Fruit fly (Drosophila melanogaster) whole organism, embryonic: ENCODE data around the gene CG10467.

ENCODE experiments used
- ATbp ChIP-seq: fragments of 200-800 bp; sonication (Bioruptor generic); optimal IDR thresholded peaks from 2 replicates; lab custom pipeline; 2017; ENCODE audit warnings: missing biosample characterization, mild to moderate bottlenecking, missing genetic modification characterization, missing genetic modification reagents
- CG10462 ChIP-seq: fragments of 200-800 bp; sonication (Bioruptor generic); optimal IDR thresholded peaks from 2 replicates; lab custom pipeline; 2016; ENCODE audit warnings: missing biosample characterization, missing genetic modification characterization
- CG11560 ChIP-seq: fragments of 200-800 bp; sonication (Bioruptor generic); IDR thresholded peaks from 3 replicates; pipeline ENCODE4 v1.3.6; 2022; ENCODE audit warnings: missing biosample characterization, missing genetic modification characterization
- CG11695 ChIP-seq: fragments of 200-800 bp; sonication (Bioruptor generic); IDR thresholded peaks from 3 replicates; pipeline ENCODE4 v1.3.6; 2022; ENCODE audit warnings: missing biosample characterization, missing genetic modification characterization
- CG12659 ChIP-seq: fragments of 200-800 bp; sonication (Bioruptor generic); optimal IDR thresholded peaks from 3 replicates; lab custom pipeline; 2017; ENCODE audit warnings: mild to moderate bottlenecking, missing biosample characterization, missing genetic modification reagents, missing genetic modification characterization
- CG13287 ChIP-seq: fragments of 200-800 bp; sonication (Bioruptor generic); IDR thresholded peaks from 2 replicates; pipeline ENCODE4 v1.3.6; 2022; ENCODE audit warnings: missing biosample characterization, missing genetic modification characterization; ENCODE audit not compliant: partially characterized antibody
- CG14441 ChIP-seq: fragments of 200-800 bp; sonication (Bioruptor generic); IDR thresholded peaks from 2 replicates; pipeline ENCODE4 v1.3.6; 2022; ENCODE audit warnings: missing biosample characterization, missing genetic modification characterization
- CG14860 ChIP-seq: fragments of 200-800 bp; sonication (Bioruptor generic); IDR thresholded peaks from 3 replicates; pipeline ENCODE4 v1.3.6; 2022; ENCODE audit warnings: missing biosample characterization, missing genetic modification characterization; ENCODE audit not compliant: partially characterized antibody
- CG15011 ChIP-seq: fragments of 200-800 bp; sonication (Bioruptor generic); optimal IDR thresholded peaks from 3 replicates; lab custom pipeline; 2018; ENCODE audit warnings: missing biosample characterization, mild to moderate bottlenecking, missing genetic modification characterization
- CG17361 ChIP-seq: fragments of 200-800 bp; sonication (Bioruptor generic); IDR thresholded peaks from 3 replicates; pipeline ENCODE4 v1.3.6; 2022; ENCODE audit warnings: missing biosample characterization, missing genetic modification characterization
- CG17802 ChIP-seq: fragments of 200-800 bp; sonication (Bioruptor generic); optimal IDR thresholded peaks from 2 replicates; lab custom pipeline; 2018; ENCODE audit warnings: missing biosample characterization, mild to moderate bottlenecking, missing genetic modification characterization, moderate library complexity
- CG1832 ChIP-seq: fragments of 200-800 bp; sonication (Bioruptor generic); optimal IDR thresholded peaks from 2 replicates; lab custom pipeline; 2017; ENCODE audit warnings: missing biosample characterization, mild to moderate bottlenecking, missing genetic modification characterization, inconsistent platforms
- CG2678 ChIP-seq: fragments of 200-800 bp; sonication (Bioruptor generic); optimal IDR thresholded peaks from 3 replicates; lab custom pipeline; 2019; ENCODE audit warnings: missing biosample characterization, mild to moderate bottlenecking, missing genetic modification characterization, moderate library complexity
- CG3163 ChIP-seq: fragments of 200-800 bp; sonication (Bioruptor generic); optimal IDR thresholded peaks from 3 replicates; lab custom pipeline; 2016; ENCODE audit warnings: missing biosample characterization, missing genetic modification characterization
- CG33557 ChIP-seq: fragments of 200-800 bp; sonication (Bioruptor generic); optimal IDR thresholded peaks from 2 replicates; lab custom pipeline; 2019; ENCODE audit warnings: missing biosample characterization, mild to moderate bottlenecking, missing genetic modification characterization, moderate library complexity
- CG4360 ChIP-seq: fragments of 200-800 bp; sonication (Bioruptor generic); IDR thresholded peaks from 2 replicates; pipeline ENCODE4 v1.3.6; 2022; ENCODE audit warnings: missing biosample characterization, missing genetic modification characterization
- CG6689 ChIP-seq: fragments of 200-800 bp; sonication (Bioruptor generic); IDR thresholded peaks from 2 replicates; pipeline ENCODE4 v1.3.6; 2022; ENCODE audit warnings: missing biosample characterization, missing genetic modification characterization
- CG6813 ChIP-seq: fragments of 200-800 bp; sonication (Bioruptor generic); optimal IDR thresholded peaks from 2 replicates; lab custom pipeline; 2017; ENCODE audit warnings: missing biosample characterization, missing genetic modification characterization, mild to moderate bottlenecking, moderate library complexity, missing genetic modification reagents
- CG7928 ChIP-seq: fragments of 200-800 bp; sonication (Bioruptor generic); optimal IDR thresholded peaks from 2 replicates; lab custom pipeline; 2017; ENCODE audit warnings: missing biosample characterization, mild to moderate bottlenecking, missing genetic modification characterization
- CG8281 ChIP-seq: fragments of 200-800 bp; sonication (Bioruptor generic); optimal IDR thresholded peaks from 2 replicates; lab custom pipeline; 2018; ENCODE audit warnings: missing biosample characterization, mild to moderate bottlenecking, missing genetic modification characterization, moderate library complexity
- CkIIα-i1 ChIP-seq: fragments of 200-800 bp; sonication (Bioruptor generic); IDR thresholded peaks from 2 replicates; pipeline ENCODE4 v1.3.6; 2022; ENCODE audit warnings: missing biosample characterization, missing genetic modification characterization
- D19B ChIP-seq: fragments of 200-800 bp; sonication (Bioruptor generic); optimal IDR thresholded peaks from 2 replicates; lab custom pipeline; 2017; ENCODE audit warnings: missing biosample characterization, mild to moderate bottlenecking, missing genetic modification characterization
- HLH3B ChIP-seq: fragments of 200-800 bp; sonication (Bioruptor generic); IDR thresholded peaks from 2 replicates; pipeline ENCODE4 v1.3.6; 2022; ENCODE audit warnings: missing biosample characterization, missing genetic modification characterization
- MESR4 ChIP-seq: fragments of 200-800 bp; sonication (Bioruptor generic); optimal IDR thresholded peaks from 2 replicates; lab custom pipeline; 2018; ENCODE audit warnings: missing biosample characterization, mild to moderate bottlenecking, missing genetic modification characterization, moderate library complexity
- NFAT ChIP-seq: fragments of 200-800 bp; sonication (Bioruptor generic); IDR thresholded peaks from 2 replicates; pipeline ENCODE4 v1.3.6; 2022; ENCODE audit warnings: missing biosample characterization, missing genetic modification characterization
- Ptx1 ChIP-seq: fragments of 200-800 bp; sonication (Bioruptor generic); IDR thresholded peaks from 2 replicates; pipeline ENCODE4 v1.3.6; 2022; ENCODE audit warnings: missing biosample characterization, missing genetic modification characterization
- Side ChIP-seq: fragments of 200-800 bp; sonication (Bioruptor generic); optimal IDR thresholded peaks from 2 replicates; lab custom pipeline; 2016; ENCODE audit warnings: missing biosample characterization, missing genetic modification characterization
- Vsx1 ChIP-seq: fragments of 200-800 bp; sonication (Bioruptor generic); optimal IDR thresholded peaks from 2 replicates; lab custom pipeline; 2017; ENCODE audit warnings: missing biosample characterization, mild to moderate bottlenecking, missing genetic modification characterization, missing genetic modification reagents
- Xrp1 ChIP-seq: fragments of 200-800 bp; sonication (Bioruptor generic); IDR thresholded peaks from 2 replicates; pipeline ENCODE4 v1.3.6; 2022; ENCODE audit warnings: missing biosample characterization, missing genetic modification characterization
- aop ChIP-seq: fragments of 200-800 bp; sonication (Bioruptor generic); IDR thresholded peaks from 2 replicates; pipeline ENCODE4 v1.3.6; 2022; ENCODE audit warnings: missing biosample characterization, missing genetic modification characterization
- bab2 ChIP-seq: fragments of 200-800 bp; sonication (Bioruptor generic); optimal IDR thresholded peaks from 2 replicates; lab custom pipeline; 2016; ENCODE audit warnings: missing biosample characterization, missing genetic modification characterization
- btn ChIP-seq: fragments of 200-800 bp; sonication (Bioruptor generic); optimal IDR thresholded peaks from 2 replicates; lab custom pipeline; 2016; ENCODE audit warnings: missing biosample characterization, missing genetic modification characterization
- dimm ChIP-seq: fragments of 200-800 bp; sonication (Bioruptor generic); IDR thresholded peaks from 2 replicates; pipeline ENCODE4 v1.3.6; 2022; ENCODE audit warnings: missing biosample characterization, missing genetic modification characterization
- ems ChIP-seq: fragments of 200-800 bp; sonication (Bioruptor generic); optimal IDR thresholded peaks from 3 replicates; lab custom pipeline; 2016; ENCODE audit warnings: missing biosample characterization, missing genetic modification characterization
- ewg ChIP-seq: fragments of 200-800 bp; sonication (Bioruptor generic); optimal IDR thresholded peaks from 3 replicates; lab custom pipeline; 2017; ENCODE audit warnings: mild to moderate bottlenecking, missing biosample characterization, missing genetic modification reagents, missing genetic modification characterization
- gem ChIP-seq: fragments of 200-800 bp; sonication (Bioruptor generic); optimal IDR thresholded peaks from 2 replicates; lab custom pipeline; 2019; ENCODE audit warnings: missing biosample characterization, mild to moderate bottlenecking, missing genetic modification characterization, moderate library complexity
- ind ChIP-seq: fragments of 200-800 bp; sonication (Bioruptor generic); optimal IDR thresholded peaks from 3 replicates; lab custom pipeline; 2016; ENCODE audit warnings: missing biosample characterization, missing genetic modification characterization
- jumu ChIP-seq: fragments of 200-800 bp; sonication (Bioruptor generic); optimal IDR thresholded peaks from 3 replicates; lab custom pipeline; 2016; ENCODE audit warnings: missing biosample characterization, missing genetic modification characterization
- kah ChIP-seq: fragments of 200-800 bp; sonication (Bioruptor generic); optimal IDR thresholded peaks from 2 replicates; lab custom pipeline; 2018; ENCODE audit warnings: missing biosample characterization, mild to moderate bottlenecking, missing genetic modification characterization
- ken ChIP-seq: fragments of 200-800 bp; sonication (Bioruptor generic); IDR thresholded peaks from 3 replicates; pipeline ENCODE4 v1.3.6; 2022; ENCODE audit warnings: missing biosample characterization, missing genetic modification characterization
- nerfin-2 ChIP-seq: fragments of 200-800 bp; sonication (Bioruptor generic); IDR thresholded peaks from 2 replicates; pipeline ENCODE4 v1.3.6; 2022; ENCODE audit warnings: missing biosample characterization, missing genetic modification characterization; ENCODE audit not compliant: partially characterized antibody
- slbo ChIP-seq: fragments of 200-800 bp; sonication (Bioruptor generic); IDR thresholded peaks from 2 replicates; pipeline ENCODE4 v1.3.6; 2022; ENCODE audit warnings: missing biosample characterization, missing genetic modification characterization
- ssp ChIP-seq: fragments of 200-800 bp; sonication (Bioruptor generic); IDR thresholded peaks from 2 replicates; pipeline ENCODE4 v1.3.6; 2022; ENCODE audit warnings: missing biosample characterization, missing genetic modification characterization
- tx ChIP-seq: fragments of 200-800 bp; sonication (Bioruptor generic); optimal IDR thresholded peaks from 2 replicates; lab custom pipeline; 2016; ENCODE audit warnings: missing biosample characterization, missing genetic modification characterization
- unc-4 ChIP-seq: fragments of 200-800 bp; sonication (Bioruptor generic); IDR thresholded peaks from 2 replicates; pipeline ENCODE4 v1.3.6; 2022; ENCODE audit warnings: missing biosample characterization, missing genetic modification characterization; ENCODE audit not compliant: partially characterized antibody
- usp ChIP-seq: fragments of >200 bp; optimal IDR thresholded peaks from 2 replicates; lab custom pipeline; 2017; ENCODE audit warnings: missing biosample characterization, missing genetic modification characterization
- wor ChIP-seq: fragments of 200-800 bp; sonication (Bioruptor generic); IDR thresholded peaks from 2 replicates; pipeline ENCODE4 v1.3.6; 2022; ENCODE audit warnings: missing biosample characterization, missing genetic modification characterization
- zen2 ChIP-seq: fragments of 200-800 bp; sonication (Bioruptor generic); IDR thresholded peaks from 3 replicates; pipeline ENCODE4 v1.3.6; 2022; ENCODE audit warnings: missing biosample characterization, missing genetic modification characterization; ENCODE audit not compliant: partially characterized antibody
- zfh2 ChIP-seq: fragments of 200-800 bp; sonication (Bioruptor generic); optimal IDR thresholded peaks from 2 replicates; lab custom pipeline; 2016; ENCODE audit warnings: missing biosample characterization, missing genetic modification characterization

Gene CG10467

DNA sequence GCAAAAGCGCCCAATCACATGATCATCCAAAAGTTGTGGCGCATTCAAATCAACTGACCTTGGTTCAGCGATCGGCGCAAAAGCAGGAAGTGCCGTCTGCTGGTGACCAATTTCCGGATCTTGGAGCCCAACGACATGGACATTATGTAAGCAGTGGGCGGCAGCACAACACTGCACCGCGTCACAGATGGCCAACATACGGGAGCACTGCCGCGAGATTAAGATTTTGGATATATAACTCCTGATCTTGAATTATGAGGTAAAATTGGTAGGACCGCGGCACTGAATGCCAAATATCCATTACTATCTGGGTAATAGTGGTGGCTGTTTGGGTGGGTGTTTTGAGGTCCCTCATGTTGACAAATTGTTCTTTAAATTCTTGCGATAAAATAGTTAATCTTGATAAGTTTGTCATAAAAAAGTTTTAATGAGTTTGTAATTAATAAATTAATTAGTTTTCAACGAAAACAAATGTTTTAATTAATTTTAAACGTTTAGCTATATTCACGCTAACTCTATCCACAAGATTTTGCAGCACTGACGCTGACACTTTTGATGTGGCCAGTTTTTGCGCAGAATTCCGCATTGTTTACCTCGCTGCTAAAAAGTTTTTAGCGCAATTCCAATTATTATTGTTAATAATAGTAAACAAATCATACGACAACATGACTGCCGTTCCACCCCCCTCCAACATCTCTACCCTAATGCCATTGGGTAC lies 19.4 kb downstream of the CG10467 start, which contains the start of the genes CG13295 and CG6610 (continued):
- peak; percentile 79 for TF ChIP-seq MESR4 (GFP tag; lab: Kevin White, UChicago)
- no peak for TF ChIP-seq usp (GFP tag; lab: Kevin White, UChicago)
- peak; percentile 35 for TF ChIP-seq ind
- TF ChIP-seq zen2 (GFP tag; lab: Robert Waterston, UW) = no peak
- no peak for TF ChIP-seq ATbp (GFP tag; lab: Kevin White, UChicago)
- peak; percentile 27 for TF ChIP-seq bab2 (GFP tag; lab: Kevin White, UChicago)
- TF ChIP-seq CG17802 (tag; lab: Kevin White, UChicago) = no peak
- TF ChIP-seq unc-4 = no peak
- no peak for TF ChIP-seq CG11560 (tag; lab: Robert Waterston, UW)
- peak; percentile 19; the same call in 1 of the 3 replicates for TF ChIP-seq ken (GFP tag; lab: Robert Waterston, UW)
- TF ChIP-seq kah = peak; percentile 5
- no peak for TF ChIP-seq CG4360 (GFP tag; lab: Robert Waterston, UW)
- TF ChIP-seq Xrp1 (GFP tag; lab: Robert Waterston, UW) = peak; percentile 70
- no peak for TF ChIP-seq CG3163 (GFP tag; lab: Kevin White, UChicago)
- TF ChIP-seq CG13287 (GFP tag; lab: Robert Waterston, UW) = peak; percentile 19; the same call in 1 of the 2 replicates
- TF ChIP-seq aop (GFP tag; lab: Robert Waterston, UW) = no peak
- peak; percentile 18 for TF ChIP-seq tx (GFP tag; lab: Kevin White, UChicago)
- peak; percentile 61 for TF ChIP-seq CG12659 (GFP tag; lab: Kevin White, UChicago)
- TF ChIP-seq gem = peak; percentile 78
- peak; percentile 64 for TF ChIP-seq zfh2
- no peak; the same call in none of the 2 replicates for TF ChIP-seq CG6689
- no peak for TF ChIP-seq dimm
- TF ChIP-seq wor (GFP tag; lab: Robert Waterston, UW) = no peak
- TF ChIP-seq CG15011 = peak; percentile 36
- 0 out of 3 replicates have a peak, but pooled peaks have one; percentile 40 for TF ChIP-seq CG11695
- peak; percentile 41 for TF ChIP-seq D19B (GFP tag; lab: Kevin White, UChicago)
- no peak for TF ChIP-seq CG6813
- TF ChIP-seq Vsx1 (GFP tag; lab: Kevin White, UChicago) = no peak
- no peak for TF ChIP-seq CG1832 (GFP tag; lab: Kevin White, UChicago)
- TF ChIP-seq CG8281 (tag; lab: Kevin White, UChicago) = no peak
- TF ChIP-seq CG7928 (GFP tag; lab: Kevin White, UChicago) = no peak
- TF ChIP-seq HLH3B (GFP tag; lab: Robert Waterston, UW) = peak; percentile 27; the same call in 1 of the 2 replicates
- peak; percentile 36 for TF ChIP-seq ssp
- 0 out of 2 replicates have a peak, but pooled peaks have one; percentile 5 for TF ChIP-seq NFAT (GFP tag; lab: Robert Waterston, UW)
- peak; percentile 32 for TF ChIP-seq jumu (GFP tag; lab: Kevin White, UChicago)
- no peak for TF ChIP-seq btn (GFP tag; lab: Kevin White, UChicago)
- TF ChIP-seq ems (GFP tag; lab: Kevin White, UChicago) = no peak
- peak; percentile 70 for TF ChIP-seq slbo (GFP tag; lab: Robert Waterston, UW)
- TF ChIP-seq nerfin-2 = no peak
- TF ChIP-seq CG33557 (GFP tag; lab: Kevin White, UChicago) = peak; percentile 47
- TF ChIP-seq CG2678 (tag; lab: Kevin White, UChicago) = peak; percentile 76
- peak; percentile 13 for TF ChIP-seq CG10462
- no peak for TF ChIP-seq CG14860 (GFP tag; lab: Robert Waterston, UW)
- TF ChIP-seq ewg (GFP tag; lab: Kevin White, UChicago) = peak; percentile 48
- TF ChIP-seq CkIIα-i1 = no peak
- TF ChIP-seq Side (GFP tag; lab: Kevin White, UChicago) = peak; percentile 29
- TF ChIP-seq CG14441 (GFP tag; lab: Robert Waterston, UW) = peak; percentile 36; the same call in 1 of the 2 replicates
- peak; percentile 72; the same call in 2 of the 3 replicates for TF ChIP-seq CG17361
- peak; percentile 70 for TF ChIP-seq Ptx1 (GFP tag; lab: Robert Waterston, UW)
